Worm (Caenorhabditis elegans): ENCODE results near the gene F58F9.9.
A peak's percentile ranks its signal among the peaks of the same experiment; 100 is the strongest.

The F58F9.9 gene

ce11 chrIV:6239993-6240392 lies at the start of gene F58F9.9:
Gene F58F9.9, plus strand, starts transcription at chrIV:6240293.
- no peak for TF ChIP-seq nhr-43 (tag; optimal IDR thresholded peaks at IDR 0.05; ENCODE audit: poor library complexity, severe bottlenecking)
- TF ChIP-seq R02D3.7 (tag; optimal IDR thresholded peaks at IDR 0.05), result no peak
- no peak for TF ChIP-seq lin-15B (tag; optimal IDR thresholded peaks at IDR 0.05)
- no peak for TF ChIP-seq egl-27 (tag; optimal IDR thresholded peaks at IDR 0.05)
- TF ChIP-seq ztf-11 (tag; optimal IDR thresholded peaks at IDR 0.05), result no peak
- TF ChIP-seq jun-1 (tag; optimal IDR thresholded peaks at IDR 0.05), result no peak
- TF ChIP-seq nhr-11 (tag; optimal IDR thresholded peaks at IDR 0.05), result no peak
- TF ChIP-seq snpc-4 (tag; optimal IDR thresholded peaks at IDR 0.05), result no peak
- no peak for TF ChIP-seq fkh-10 (GFP tag; optimal IDR thresholded peaks at IDR 0.05)
- no peak for TF ChIP-seq daf-12 (tag; optimal IDR thresholded peaks at IDR 0.05)
- no peak for TF ChIP-seq hmg-11 (tag; optimal IDR thresholded peaks at IDR 0.05)

- no peak for TF ChIP-seq nhr-76 (tag; optimal IDR thresholded peaks at IDR 0.05)
- TF ChIP-seq nhr-25 (tag; optimal IDR thresholded peaks at IDR 0.05), result no peak
- TF ChIP-seq daf-12 (tag; optimal IDR thresholded peaks at IDR 0.05), result no peak
- TF ChIP-seq lin-39 (tag; optimal IDR thresholded peaks at IDR 0.05), result no peak
- TF ChIP-seq nhr-23 (tag; optimal IDR thresholded peaks at IDR 0.05), result no peak
- no peak for TF ChIP-seq fkh-2 (tag; optimal IDR thresholded peaks at IDR 0.05)
- TF ChIP-seq elt-2 (tag; optimal IDR thresholded peaks at IDR 0.05), result no peak
- TF ChIP-seq skn-1 (tag; optimal IDR thresholded peaks at IDR 0.05), result no peak
- TF ChIP-seq nhr-11 (tag; optimal IDR thresholded peaks at IDR 0.05), result no peak
- no peak for TF ChIP-seq egl-5 (tag; optimal IDR thresholded peaks at IDR 0.05)
- TF ChIP-seq hmg-11 (tag; optimal IDR thresholded peaks at IDR 0.05), result no peak
- TF ChIP-seq zag-1 (tag; optimal IDR thresholded peaks at IDR 0.05), result no peak
- no peak for TF ChIP-seq eor-1 (tag; optimal IDR thresholded peaks at IDR 0.05)
- no peak for TF ChIP-seq ZK546.5 (tag; optimal IDR thresholded peaks at IDR 0.05)
- no peak for TF ChIP-seq ceh-16 (tag; optimal IDR thresholded peaks at IDR 0.05)
- TF ChIP-seq ztf-11 (tag; optimal IDR thresholded peaks at IDR 0.05), result no peak
- TF ChIP-seq nhr-12 (tag; optimal IDR thresholded peaks at IDR 0.05), result no peak
Observed at ce11 chrIV:6200249-6200648, 39.8 kb upstream of the F58F9.9 start.

DNA sequence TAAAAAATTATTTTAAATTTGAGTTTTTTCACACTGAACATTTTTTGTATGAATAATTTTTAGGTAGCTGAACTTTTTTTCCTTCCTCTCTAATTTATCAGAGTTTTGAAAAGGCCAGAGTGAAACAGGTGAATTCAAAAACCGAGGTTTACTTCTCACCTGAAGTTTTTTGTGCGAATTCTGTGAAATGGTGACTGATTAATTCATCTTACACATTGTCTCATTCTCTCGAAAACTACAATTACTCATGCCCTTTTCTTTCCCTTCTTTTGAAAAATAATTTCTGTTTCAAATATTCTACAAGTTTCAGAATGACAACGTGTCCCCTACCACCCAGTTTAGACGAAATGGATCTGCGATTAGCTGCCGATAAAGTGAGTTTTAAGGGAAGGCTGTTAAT lies 38.3 kb upstream of the F58F9.9 start, which contains the start of gene tkr-2:
TSS of gene tkr-2 (plus strand) at position 301 of the 400 bp plus-strand sequence.
- TF ChIP-seq ceh-16 (tag; optimal IDR thresholded peaks at IDR 0.05) (no peak), sea-2 (GFP tag; optimal IDR thresholded peaks at IDR 0.05) (no peak), tbx-2 (tag; optimal IDR thresholded peaks at IDR 0.05) (no peak), mdl-1 (tag; optimal IDR thresholded peaks at IDR 0.05) (no peak), nhr-237 (tag; optimal IDR thresholded peaks at IDR 0.05) (no peak), skn-1 (tag; optimal IDR thresholded peaks at IDR 0.05) (no peak), ama-1 (optimal IDR thresholded peaks at IDR 0.05) (no peak), elt-2 (tag; optimal IDR thresholded peaks at IDR 0.05) (no peak), zag-1 (tag; optimal IDR thresholded peaks at IDR 0.05) (no peak), nhr-23 (tag; optimal IDR thresholded peaks at IDR 0.05) (no peak), hmg-11 (tag; optimal IDR thresholded peaks at IDR 0.05) (no peak), egl-5 (tag; optimal IDR thresholded peaks at IDR 0.05) (no peak), ZK546.5 (tag; optimal IDR thresholded peaks at IDR 0.05) (no peak), ceh-82 (tag; optimal IDR thresholded peaks at IDR 0.05) (no peak), nhr-43 (tag; optimal IDR thresholded peaks at IDR 0.05; ENCODE audit: poor library complexity, severe bottlenecking) (no peak)

- TF ChIP-seq egl-5 (tag; optimal IDR thresholded peaks at IDR 0.05) (peak; percentile 13), ceh-28 (tag; optimal IDR thresholded peaks at IDR 0.05) (peak; percentile 58), tbx-2 (tag; optimal IDR thresholded peaks at IDR 0.05) (peak; percentile 36), unc-62 (GFP tag; optimal IDR thresholded peaks at IDR 0.05) (no peak), pha-4 (tag; optimal IDR thresholded peaks at IDR 0.05) (peak; percentile 93), fos-1 (tag; optimal IDR thresholded peaks at IDR 0.05) (no peak), skn-1 (tag; optimal IDR thresholded peaks at IDR 0.05) (peak; percentile 28), nhr-67 (tag; optimal IDR thresholded peaks at IDR 0.05) (no peak), nhr-237 (tag; optimal IDR thresholded peaks at IDR 0.05) (no peak), lsy-12 (tag; optimal IDR thresholded peaks at IDR 0.05) (peak; percentile 68), hmg-11 (tag; optimal IDR thresholded peaks at IDR 0.05) (peak; percentile 89), nhr-23 (tag; optimal IDR thresholded peaks at IDR 0.05) (no peak), nfya-1 (tag; optimal IDR thresholded peaks at IDR 0.05; ENCODE audit: insufficient read depth) (peak; percentile 76), ceh-82 (tag; optimal IDR thresholded peaks at IDR 0.05) (peak; percentile 35), lin-39 (tag; optimal IDR thresholded peaks at IDR 0.05) (peak; percentile 68), elt-2 (tag; optimal IDR thresholded peaks at IDR 0.05) (peak; percentile 42), ztf-4 (tag; optimal IDR thresholded peaks at IDR 0.05) (no peak), fkh-10 (GFP tag; optimal IDR thresholded peaks at IDR 0.05) (peak; percentile 42), nhr-43 (tag; optimal IDR thresholded peaks at IDR 0.05; ENCODE audit: poor library complexity, severe bottlenecking) (peak; percentile 97), snpc-4 (tag; optimal IDR thresholded peaks at IDR 0.05) (peak; percentile 80), lin-15B (tag; optimal IDR thresholded peaks at IDR 0.05) (peak; percentile 85), ama-1 (optimal IDR thresholded peaks at IDR 0.05) (no peak), sea-2 (GFP tag; optimal IDR thresholded peaks at IDR 0.05) (no peak), pqm-1 (tag; optimal IDR thresholded peaks at IDR 0.05) (peak; percentile 54), mml-1 (tag; optimal IDR thresholded peaks at IDR 0.05) (no peak), elt-1 (tag; optimal IDR thresholded peaks at IDR 0.05) (no peak), nhr-25 (tag; optimal IDR thresholded peaks at IDR 0.05) (peak; percentile 26)
Observed at ce11 chrIV:6206294-6206776, 33.8 kb upstream of the F58F9.9 start, which contains the start of gene C49A9.10. Gene C49A9.10, minus strand, starts transcription at chrIV:6206344.
